Worm (Caenorhabditis elegans): ENCODE data around the gene cup-14.

Gene cup-14

ce11 chrII:13834380-13835194 is 37.5 kb downstream of the cup-14 start:
- TF ChIP-seq F10E7.11 (tag; optimal IDR thresholded peaks at IDR 0.05) (no peak), rcor-1 (GFP tag; IDR thresholded peaks at IDR 0.05) (peak; percentile 82), lir-1 (GFP tag; conservative IDR thresholded peaks at IDR 0.05) (no peak), F39B2.1 (GFP tag; IDR thresholded peaks at IDR 0.05) (no peak), somi-1 (GFP tag; optimal IDR thresholded peaks at IDR 0.05) (peak; percentile 81), madf-6 (GFP tag; IDR thresholded peaks at IDR 0.05) (peak; percentile 38; the same call in 1 of the 2 replicates), nfya-2 (GFP tag; IDR thresholded peaks at IDR 0.05) (0 out of 2 replicates have a peak, but pooled peaks have one; percentile 41), B0035.1 (tag; optimal IDR thresholded peaks at IDR 0.05) (peak; percentile 33), B0261.1 (tag; optimal IDR thresholded peaks at IDR 0.05) (peak; percentile 78), madf-10 (tag; optimal IDR thresholded peaks at IDR 0.05) (peak; percentile 65), tbp1 (GFP tag; optimal IDR thresholded peaks at IDR 0.05) (peak; percentile 90), aptf-2 (GFP tag; conservative IDR thresholded peaks at IDR 0.05) (no peak), chd-7 (tag; optimal IDR thresholded peaks at IDR 0.05) (peak; percentile 80), unc-62 (GFP tag; optimal IDR thresholded peaks at IDR 0.05) (no peak), fkh-3 (tag; optimal IDR thresholded peaks at IDR 0.05) (peak; percentile 28), ztf-26 (tag; optimal IDR thresholded peaks at IDR 0.05) (peak; percentile 86), Y67H2A.10 (GFP tag; conservative IDR thresholded peaks at IDR 0.05) (no peak), attf-3 (GFP tag; conservative IDR thresholded peaks at IDR 0.05) (no peak), D2030.7 (GFP tag; IDR thresholded peaks at IDR 0.05) (peak; percentile 41), K11D2.4 (GFP tag; IDR thresholded peaks at IDR 0.05) (peak; percentile 67), nhr-179 (tag; optimal IDR thresholded peaks at IDR 0.05) (no peak), bed-1 (GFP tag; IDR thresholded peaks at IDR 0.05) (no peak), Y56A3A.18 (GFP tag; IDR thresholded peaks at IDR 0.05) (peak; percentile 92), hmg-1.2 (GFP tag; IDR thresholded peaks at IDR 0.05) (peak; percentile 80), lsl-1 (GFP tag; optimal IDR thresholded peaks at IDR 0.05) (peak; percentile 5), lin-35 (GFP tag; optimal IDR thresholded peaks at IDR 0.05) (peak in 1 of 3 experiments; percentile 87), dpff-1 (tag; optimal IDR thresholded peaks at IDR 0.05) (peak; percentile 45), ztf-6 (GFP tag; IDR thresholded peaks at IDR 0.05) (0 out of 2 replicates have a peak, but pooled peaks have one; percentile 38), unc-130 (GFP tag; optimal IDR thresholded peaks at IDR 0.05) (peak; percentile 16), K12H6.12 (tag; optimal IDR thresholded peaks at IDR 0.05) (peak; percentile 85), sptf-2 (GFP tag; optimal IDR thresholded peaks at IDR 0.05) (no peak), ztf-25 (GFP tag; IDR thresholded peaks at IDR 0.05) (0 out of 2 replicates have a peak, but pooled peaks have one; percentile 44), him-1 (tag; optimal IDR thresholded peaks at IDR 0.05) (peak; percentile 55), cebp-1 (GFP tag; IDR thresholded peaks at IDR 0.05) (peak; percentile 84), cebp-1 (tag; optimal IDR thresholded peaks at IDR 0.05) (peak; percentile 90), ztf-3 (GFP tag; optimal IDR thresholded peaks at IDR 0.05) (peak; percentile 14), dox-1 (GFP tag; IDR thresholded peaks at IDR 0.05) (peak; percentile 76; the same call in 1 of the 2 replicates), lin-40 (tag; optimal IDR thresholded peaks at IDR 0.05) (peak; percentile 96), let-607 (tag; optimal IDR thresholded peaks at IDR 0.05) (peak in 1 of 2 experiments; percentile 66), tlf-1 (GFP tag; optimal IDR thresholded peaks at IDR 0.05) (peak; percentile 40), atf-7 (tag; optimal IDR thresholded peaks at IDR 0.05) (peak; percentile 66), C06A6.2 (GFP tag; conservative IDR thresholded peaks at IDR 0.05) (peak; percentile 85), ceh-79 (tag; optimal IDR thresholded peaks at IDR 0.05) (no peak), F23B12.7 (tag; optimal IDR thresholded peaks at IDR 0.05; ENCODE audit: insufficient read depth) (peak; percentile 84), ccch-3 (GFP tag; optimal IDR thresholded peaks at IDR 0.05) (no peak), ceh-40 (GFP tag; IDR thresholded peaks at IDR 0.05) (no peak), egrh-3 (GFP tag; IDR thresholded peaks at IDR 0.05) (no peak)
